Worm (Caenorhabditis elegans) whole organism, L1 larva: Measurements from ENCODE around the gene mtpn-1.
A peak's percentile ranks its signal among the peaks of the same experiment; 100 is the strongest.

Experiments
- C04F5.9 ChIP-seq: sonication (generic microtip); optimal IDR thresholded peaks from 2 replicates; lab custom pipeline; 2016; ENCODE audit warnings: missing genetic modification characterization, missing compliant biosample characterization
- Y116A8C.19 ChIP-seq: sonication (generic microtip); optimal IDR thresholded peaks from 2 replicates; lab custom pipeline; 2016; ENCODE audit warnings: missing compliant biosample characterization, missing genetic modification characterization, borderline replicate concordance
- alr-1 ChIP-seq: fragments of 200-800 bp; sonication (Bioruptor generic); optimal IDR thresholded peaks from 2 replicates; lab custom pipeline; 2018; ENCODE audit warnings: borderline replicate concordance, mild to moderate bottlenecking, missing genetic modification characterization, missing compliant biosample characterization
- ama-1 ChIP-seq: fragments of 150-350 bp; optimal IDR thresholded peaks from 2 replicates; lab custom pipeline; 2014
- blmp-1 ChIP-seq: fragments of 150-350 bp; optimal IDR thresholded peaks from 2 replicates; lab custom pipeline; 2014; ENCODE audit warnings: missing biosample characterization, missing genetic modification characterization
- ceh-8 ChIP-seq: fragments of 200-800 bp; sonication (Bioruptor generic); optimal IDR thresholded peaks from 2 replicates; lab custom pipeline; 2018; ENCODE audit warnings: mild to moderate bottlenecking, missing genetic modification characterization, moderate library complexity, missing compliant biosample characterization
- dsc-1 ChIP-seq: sonication (generic microtip); optimal IDR thresholded peaks from 2 replicates; lab custom pipeline; 2016; ENCODE audit warnings: mild to moderate bottlenecking, missing genetic modification characterization, missing compliant biosample characterization
- efl-1 ChIP-seq, 4 experiments: fragments of 150-350 bp; optimal IDR thresholded peaks in 3 of 4; peaks in 1 of 4; 1 replicate in 1 of 4; 2 replicates in 3 of 4; lab custom pipeline; 2014; ENCODE audit warnings: missing biosample characterization in 2 of 4, missing genetic modification characterization in 2 of 4, missing genetic modification reagents in 2 of 4
- hlh-17 ChIP-seq: fragments of 200-800 bp; sonication (Bioruptor generic); optimal IDR thresholded peaks from 2 replicates; lab custom pipeline; 2018; ENCODE audit warnings: missing genetic modification characterization, mild to moderate bottlenecking, missing compliant biosample characterization, moderate library complexity, borderline replicate concordance
- hlh-4 ChIP-seq: sonication (generic microtip); optimal IDR thresholded peaks from 2 replicates; lab custom pipeline; 2016; ENCODE audit warnings: mild to moderate bottlenecking, missing genetic modification characterization, missing compliant biosample characterization
- irx-1 ChIP-seq: sonication (generic microtip); optimal IDR thresholded peaks from 2 replicates; lab custom pipeline; 2016; ENCODE audit warnings: missing genetic modification characterization, missing compliant biosample characterization
- jun-1 ChIP-seq: fragments of 150-350 bp; optimal IDR thresholded peaks from 2 replicates; lab custom pipeline; 2014; ENCODE audit warnings: missing biosample characterization, missing genetic modification reagents, missing genetic modification characterization
- lin-13 ChIP-seq: fragments of 150-350 bp; optimal IDR thresholded peaks from 2 replicates; lab custom pipeline; 2014; ENCODE audit warnings: missing biosample characterization, missing genetic modification reagents, missing genetic modification characterization
- lin-14 ChIP-seq: fragments of 200-800 bp; sonication (Bioruptor generic); optimal IDR thresholded peaks from 2 replicates; lab custom pipeline; 2018; ENCODE audit warnings: mild to moderate bottlenecking, missing genetic modification characterization, moderate library complexity, missing compliant biosample characterization
- lsy-2 ChIP-seq, 2 experiments: fragments of 150-350 bp; optimal IDR thresholded peaks; 2 replicates each; lab custom pipeline; 2014; ENCODE audit warnings: missing biosample characterization in 2 of 2, missing genetic modification characterization in 2 of 2
- mep-1 ChIP-seq: fragments of 150-350 bp; optimal IDR thresholded peaks from 2 replicates; lab custom pipeline; 2014; ENCODE audit warnings: missing biosample characterization, missing genetic modification characterization
- nhr-12 ChIP-seq: sonication (generic microtip); optimal IDR thresholded peaks from 2 replicates; lab custom pipeline; 2017; ENCODE audit warnings: missing biosample characterization, missing genetic modification characterization
- nhr-20 ChIP-seq: sonication (generic microtip); optimal IDR thresholded peaks from 2 replicates; lab custom pipeline; 2016; ENCODE audit warnings: mild to moderate bottlenecking, missing genetic modification characterization, missing compliant biosample characterization
- nhr-47 ChIP-seq: sonication (generic microtip); optimal IDR thresholded peaks from 2 replicates; lab custom pipeline; 2016; ENCODE audit warnings: mild to moderate bottlenecking, missing genetic modification characterization, moderate library complexity, missing compliant biosample characterization
- nhr-76 ChIP-seq: sonication (generic microtip); optimal IDR thresholded peaks from 2 replicates; lab custom pipeline; 2017; ENCODE audit warnings: missing biosample characterization, missing genetic modification characterization
- nhr-77 ChIP-seq: fragments of 150-350 bp; optimal IDR thresholded peaks from 2 replicates; lab custom pipeline; 2014; ENCODE audit warnings: missing biosample characterization, missing genetic modification characterization
- nhr-84 ChIP-seq: sonication (generic microtip); optimal IDR thresholded peaks from 2 replicates; lab custom pipeline; 2017; ENCODE audit warnings: missing biosample characterization, missing genetic modification characterization
- pqm-1 ChIP-seq: sonication (generic microtip); optimal IDR thresholded peaks from 3 replicates; lab custom pipeline; 2017; ENCODE audit warnings: missing biosample characterization, missing genetic modification characterization
- skn-1 ChIP-seq: fragments of 150-350 bp; optimal IDR thresholded peaks from 2 replicates; lab custom pipeline; 2014; ENCODE audit warnings: missing biosample characterization, missing genetic modification characterization
- tlp-1 ChIP-seq: fragments of 150-350 bp; optimal IDR thresholded peaks from 2 replicates; lab custom pipeline; 2014; ENCODE audit warnings: missing biosample characterization, missing genetic modification characterization
- unc-30 ChIP-seq: sonication (generic microtip); optimal IDR thresholded peaks from 2 replicates; lab custom pipeline; 2017; ENCODE audit warnings: missing biosample characterization, missing genetic modification characterization
- unc-62 ChIP-seq: fragments of 150-350 bp; optimal IDR thresholded peaks from 2 replicates; lab custom pipeline; 2014; ENCODE audit warnings: missing biosample characterization, missing genetic modification reagents, missing genetic modification characterization
- unc-86 ChIP-seq: sonication (generic microtip); optimal IDR thresholded peaks from 2 replicates; lab custom pipeline; 2016; ENCODE audit warnings: missing genetic modification characterization, missing compliant biosample characterization
- ztf-11 ChIP-seq, 2 experiments: sonication (generic microtip); optimal IDR thresholded peaks; 2 replicates each; lab custom pipeline; 2016 to 2017; ENCODE audit warnings: missing genetic modification characterization in 2 of 2, missing biosample characterization in 1 of 2, missing compliant biosample characterization in 1 of 2
- ztf-4 ChIP-seq: fragments of 150-350 bp; optimal IDR thresholded peaks from 2 replicates; lab custom pipeline; 2014; ENCODE audit warnings: missing biosample characterization, missing genetic modification characterization

The mtpn-1 gene

ce11 chrX:2433805-2434204, 26.5 kb downstream of the mtpn-1 start:
- TF ChIP-seq nhr-84 (tag; lab: Kevin White, UChicago) (no peak), tlp-1 (no peak), unc-30 (tag; lab: Kevin White, UChicago) (no peak), alr-1 (tag; lab: Kevin White, UChicago) (no peak), nhr-20 (no peak), ztf-4 (no peak), lin-14 (GFP tag; lab: Kevin White, UChicago) (no peak), lsy-2 (tag; optimal IDR thresholded peaks at IDR 0.05; lab: Kevin White, UChicago) (no peak), C04F5.9 (tag; lab: Kevin White, UChicago) (no peak), nhr-77 (tag; lab: Kevin White, UChicago) (no peak)

ce11 chrX:2435353-2435752, 28.1 kb downstream of the mtpn-1 start:
- TF ChIP-seq ztf-11 (tag; optimal IDR thresholded peaks at IDR 0.05; lab: Kevin White, UChicago) (no peak), nhr-76 (tag; lab: Kevin White, UChicago) (no peak), blmp-1 (tag; lab: Kevin White, UChicago) (peak; percentile 75), lin-13 (GFP tag; lab: Kevin White, UChicago) (no peak)

ce11 chrX:2438857-2439256, 31.6 kb downstream of the mtpn-1 start, which contains the start of gene gid-2:
Gene gid-2 (minus strand): TSS chrX:2438957.
- TF ChIP-seq nhr-47: no peak
- TF ChIP-seq ztf-11 (tag; optimal IDR thresholded peaks at IDR 0.05; lab: Kevin White, UChicago): no peak
- TF ChIP-seq dsc-1 (tag; lab: Kevin White, UChicago): peak; percentile 59

ce11 chrX:2439309-2439708, 32.0 kb downstream of the mtpn-1 start:
- TF ChIP-seq ceh-8 (GFP tag; lab: Kevin White, UChicago) (no peak), nhr-20 (peak; percentile 1), blmp-1 (tag; lab: Kevin White, UChicago) (peak; percentile 75), lin-14 (GFP tag; lab: Kevin White, UChicago) (peak; percentile 19), skn-1 (tag; lab: Kevin White, UChicago) (peak; percentile 40), efl-1 (optimal IDR thresholded peaks at IDR 0.05; lab: Kevin White, UChicago) (no peak), efl-1 (GFP tag; optimal IDR thresholded peaks at IDR 0.05 in 1 of 2; lab: Kevin White, UChicago) (peak in 1 of 2 experiments; percentile 58)

ce11 chrX:2439728-2440127, 32.5 kb downstream of the mtpn-1 start:
- TF ChIP-seq nhr-12 (tag; lab: Kevin White, UChicago) (no peak), efl-1 (optimal IDR thresholded peaks at IDR 0.05; lab: Kevin White, UChicago) (no peak), efl-1 (GFP tag; optimal IDR thresholded peaks at IDR 0.05 in 1 of 2; lab: Kevin White, UChicago) (peak in 1 of 2 experiments; percentile 73), skn-1 (tag; lab: Kevin White, UChicago) (peak; percentile 63), jun-1 (tag; lab: Kevin White, UChicago) (no peak)

- TF ChIP-seq hlh-4: no peak
- TF ChIP-seq hlh-17 (GFP tag; lab: Kevin White, UChicago): no peak
- TF ChIP-seq unc-86: peak; percentile 53
Observed at ce11 chrX:2441163-2441562, 33.9 kb downstream of the mtpn-1 start.

- TF ChIP-seq Y116A8C.19 (tag; lab: Kevin White, UChicago) (no peak), irx-1 (no peak), nhr-20 (no peak), nhr-12 (tag; lab: Kevin White, UChicago) (no peak), pqm-1 (tag; lab: Kevin White, UChicago) (no peak), hlh-4 (no peak), unc-62 (GFP tag; lab: Kevin White, UChicago) (no peak), mep-1 (no peak), ama-1 (lab: Kevin White, UChicago) (no peak)
Observed at ce11 chrX:2443304-2443703, 36.0 kb downstream of the mtpn-1 start, which contains the start of gene T07D1.3. Gene T07D1.3 (minus strand): TSS chrX:2443404.
